Worm (Caenorhabditis elegans): Measurements from ENCODE around the gene srj-57.

DNA sequence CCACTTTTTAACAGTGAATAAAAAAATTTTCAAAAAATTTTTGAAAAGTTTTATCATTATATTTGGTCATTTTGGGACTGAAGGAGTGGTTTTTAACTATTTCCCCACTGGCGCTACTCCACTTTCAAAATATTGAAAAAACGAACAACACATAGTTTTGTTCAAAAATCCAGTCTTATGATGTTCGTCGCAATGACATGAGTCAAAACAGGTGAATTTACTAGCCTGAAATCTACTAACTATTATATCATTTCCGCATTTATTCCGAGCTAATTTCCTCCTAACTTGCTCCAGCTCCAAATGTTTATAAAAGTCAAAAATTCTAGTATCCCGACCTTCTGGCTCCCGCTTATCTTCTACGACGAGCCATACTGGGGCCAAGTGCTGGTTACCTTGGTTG, 29.0 kb upstream of the srj-57 start, which contains the start of gene sre-24:
- TF ChIP-seq unc-42 (tag; optimal IDR thresholded peaks at IDR 0.05): no peak
- no peak for TF ChIP-seq pros-1 (tag; optimal IDR thresholded peaks at IDR 0.05)
